Fruit fly (Drosophila melanogaster) whole organism, prepupa: Measurements from ENCODE around the gene unk.

ENCODE experiments used
- CG11294 ChIP-seq: fragments of 200-800 bp; sonication (Bioruptor generic); IDR thresholded peaks from 2 replicates; pipeline ENCODE4 v1.3.6; 2022; ENCODE audit warnings: missing biosample characterization, missing genetic modification characterization
- CG11902 ChIP-seq: fragments of 200-800 bp; sonication (Bioruptor generic); optimal IDR thresholded peaks from 3 replicates; lab custom pipeline; 2016; ENCODE audit warnings: missing biosample characterization, missing genetic modification characterization
- CG6808 ChIP-seq: fragments of 200-800 bp; sonication (Bioruptor generic); optimal IDR thresholded peaks from 3 replicates; lab custom pipeline; 2017; ENCODE audit warnings: missing biosample characterization, missing genetic modification characterization, mild to moderate bottlenecking, moderate library complexity, missing genetic modification reagents
- Smox ChIP-seq: fragments of 200-800 bp; sonication (Bioruptor generic); optimal IDR thresholded peaks from 3 replicates; lab custom pipeline; 2016; ENCODE audit warnings: missing biosample characterization, missing genetic modification characterization

dm6 chr3R:23129617-23130016 lies 28.0 kb downstream of the unk start:
- TF ChIP-seq CG11902 (no peak), CG6808 (GFP tag; lab: Kevin White, UChicago) (no peak), CG11294 (GFP tag; lab: Robert Waterston, UW) (no peak), Smox (no peak)
